Worm (Caenorhabditis elegans) whole organism, early embryonic: Measurements from ENCODE around the gene srlf-21.
"Not testable (repeated sequence)": the region's sequence is repeated elsewhere in the genome, so short reads cannot be mapped to it uniquely, and the experiment has no call there.

ENCODE experiments used
- B0310.2 ChIP-seq: sonication (generic microtip); optimal IDR thresholded peaks from 2 replicates; lab custom pipeline; 2016; ENCODE audit warnings: mild to moderate bottlenecking, missing genetic modification characterization, missing compliant biosample characterization
- F13C5.2 ChIP-seq: sonication (generic microtip); optimal IDR thresholded peaks from 2 replicates; lab custom pipeline; 2017; ENCODE audit warnings: mild to moderate bottlenecking, missing genetic modification characterization, inconsistent platforms, missing compliant biosample characterization
- aly-1 ChIP-seq: sonication (generic microtip); optimal IDR thresholded peaks from 2 replicates; lab custom pipeline; 2016; ENCODE audit warnings: missing genetic modification characterization, missing compliant biosample characterization
- ama-1 ChIP-seq: fragments of 150-350 bp; optimal IDR thresholded peaks from 2 replicates; lab custom pipeline; 2014
- ceh-13 ChIP-seq: fragments of 200-800 bp; sonication (Bioruptor generic); optimal IDR thresholded peaks from 2 replicates; lab custom pipeline; 2018; ENCODE audit warnings: mild to moderate bottlenecking, missing genetic modification characterization, missing compliant biosample characterization
- ceh-36 ChIP-seq: sonication (generic microtip); optimal IDR thresholded peaks from 2 replicates; lab custom pipeline; 2016; ENCODE audit warnings: missing genetic modification characterization, inconsistent platforms, missing compliant biosample characterization
- ets-7 ChIP-seq: sonication (generic microtip); optimal IDR thresholded peaks from 2 replicates; lab custom pipeline; 2016; ENCODE audit warnings: missing genotype, missing genetic modification characterization, missing compliant biosample characterization
- flt-1 ChIP-seq: fragments of 200-800 bp; sonication (Bioruptor generic); IDR thresholded peaks from 2 replicates; pipeline ENCODE4 v1.3.6; 2022; ENCODE audit warnings: missing genetic modification characterization, missing compliant biosample characterization
- hmbx-1 ChIP-seq: sonication (generic microtip); optimal IDR thresholded peaks from 2 replicates; lab custom pipeline; 2016; ENCODE audit warnings: mild to moderate bottlenecking, missing genetic modification characterization, missing compliant biosample characterization
- hmg-4 ChIP-seq: fragments of 200-800 bp; sonication (Bioruptor generic); optimal IDR thresholded peaks from 2 replicates; lab custom pipeline; 2018; ENCODE audit warnings: mild to moderate bottlenecking, missing genetic modification characterization, missing compliant biosample characterization
- hnd-1 ChIP-seq: sonication (generic microtip); optimal IDR thresholded peaks from 2 replicates; lab custom pipeline; 2016; ENCODE audit warnings: missing genetic modification characterization, missing compliant biosample characterization
- pes-1 ChIP-seq: fragments of 200-800 bp; sonication (Bioruptor generic); IDR thresholded peaks from 2 replicates; pipeline ENCODE4 v1.3.6; 2022; ENCODE audit warnings: missing genetic modification reagents, missing genetic modification characterization, missing compliant biosample characterization
- scrt-1 ChIP-seq: fragments of 200-800 bp; sonication (Bioruptor generic); IDR thresholded peaks from 2 replicates; pipeline ENCODE4 v1.3.6; 2022; ENCODE audit warnings: missing genetic modification characterization, missing compliant biosample characterization
- sea-1 ChIP-seq: fragments of 200-800 bp; sonication (Bioruptor generic); conservative IDR thresholded peaks from 2 replicates; pipeline ENCODE4 v1.3.6; 2022; ENCODE audit warnings: missing genetic modification characterization, missing compliant biosample characterization
- tbx-11 ChIP-seq: fragments of 200-800 bp; sonication (Bioruptor generic); IDR thresholded peaks from 2 replicates; pipeline ENCODE4 v1.3.6; 2022; ENCODE audit warnings: missing genetic modification characterization, missing compliant biosample characterization
- tbx-37 ChIP-seq: fragments of 200-800 bp; sonication (Bioruptor generic); conservative IDR thresholded peaks from 2 replicates; pipeline ENCODE4 v1.3.6; 2022; ENCODE audit warnings: missing genetic modification reagents, missing genetic modification characterization, missing compliant biosample characterization
- tra-4 ChIP-seq: sonication (generic microtip); optimal IDR thresholded peaks from 2 replicates; lab custom pipeline; 2017; ENCODE audit warnings: missing genetic modification characterization, missing compliant biosample characterization

The srlf-21 gene

ce11 chrV:849512-849911 lies 40.8 kb downstream of the srlf-21 start, which contains the start of gene srbc-12:
Gene srbc-12 (plus strand): TSS chrV:849812.
- no peak for TF ChIP-seq aly-1 (tag; lab: Kevin White, UChicago)
- TF ChIP-seq hmbx-1: no peak
- TF ChIP-seq F13C5.2 (tag; lab: Kevin White, UChicago): no peak
- no peak for TF ChIP-seq scrt-1 (GFP tag; lab: Robert Waterston, UW)
- no peak for TF ChIP-seq pes-1
- TF ChIP-seq ama-1 (lab: Kevin White, UChicago): no peak
- no peak for TF ChIP-seq B0310.2 (tag; lab: Kevin White, UChicago)
- TF ChIP-seq ceh-13 (GFP tag; lab: Kevin White, UChicago): no peak
- TF ChIP-seq flt-1 (GFP tag; lab: Robert Waterston, UW): no peak
- no peak for TF ChIP-seq ets-7 (tag; lab: Kevin White, UChicago)
- TF ChIP-seq ceh-36: no peak
- TF ChIP-seq tbx-37 (GFP tag; lab: Robert Waterston, UW): no peak
- no peak for TF ChIP-seq hmg-4 (GFP tag; lab: Kevin White, UChicago)
- TF ChIP-seq sea-1: no peak
- no peak for TF ChIP-seq tbx-11 (GFP tag; lab: Robert Waterston, UW)
- TF ChIP-seq tra-4: no peak
- TF ChIP-seq hnd-1 (tag; lab: Kevin White, UChicago): no peak

DNA sequence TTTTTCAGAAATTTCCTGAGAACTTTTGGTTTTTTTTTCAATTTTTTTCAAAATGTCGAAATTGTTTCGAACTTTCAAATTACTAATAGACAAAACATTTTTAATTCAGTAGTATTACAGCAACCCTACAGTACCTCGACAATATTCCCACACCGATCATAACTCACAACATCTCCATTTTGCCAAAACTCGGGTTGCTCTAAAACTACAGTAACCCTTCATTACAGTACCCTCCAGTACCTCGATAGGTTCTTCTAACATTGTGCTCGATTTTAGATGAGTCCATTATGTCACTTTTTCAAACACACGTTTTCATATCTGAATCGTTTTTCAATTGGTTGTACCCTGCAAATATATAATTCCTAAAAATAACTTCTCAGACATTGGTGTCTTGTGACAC lies 41.3 kb downstream of the srlf-21 start:
- TF ChIP-seq ceh-36 (no peak), hnd-1 (tag; lab: Kevin White, UChicago) (no peak), sea-1 (no peak), tbx-37 (GFP tag; lab: Robert Waterston, UW) (no peak), ets-7 (tag; lab: Kevin White, UChicago) (no peak), tbx-11 (GFP tag; lab: Robert Waterston, UW) (no peak), B0310.2 (tag; lab: Kevin White, UChicago) (no peak), hmbx-1 (no peak), ceh-13 (GFP tag; lab: Kevin White, UChicago) (no peak), ama-1 (lab: Kevin White, UChicago) (no peak), pes-1 (no peak), flt-1 (GFP tag; lab: Robert Waterston, UW) (no peak), F13C5.2 (tag; lab: Kevin White, UChicago) (no peak), tra-4 (no peak), hmg-4 (GFP tag; lab: Kevin White, UChicago) (no peak), aly-1 (tag; lab: Kevin White, UChicago) (no peak)

- TF ChIP-seq sea-1: no peak
Observed at ce11 chrV:847521-847920, 42.8 kb downstream of the srlf-21 start, which contains the start of gene srbc-13. Gene srbc-13 (plus strand): TSS chrV:847821.

DNA sequence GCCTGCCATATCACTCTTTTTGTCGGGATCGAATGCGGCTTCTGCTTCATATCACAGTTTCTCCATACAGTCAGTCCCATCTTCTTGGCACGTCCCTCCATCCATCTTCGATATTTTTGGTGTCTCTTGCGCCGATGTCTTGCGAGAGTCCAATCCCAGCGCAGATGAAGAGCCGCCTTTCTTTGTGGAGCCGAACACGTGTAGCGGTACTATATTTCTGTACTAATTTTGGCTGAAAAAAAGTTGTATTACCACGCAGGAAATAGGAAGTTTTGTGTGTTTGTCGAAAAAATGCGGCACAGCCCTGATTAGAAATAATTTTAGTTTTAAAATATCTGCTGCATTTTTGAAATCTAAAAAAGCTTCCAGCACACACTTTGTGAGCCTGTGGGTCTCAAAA lies 47.2 kb downstream of the srlf-21 start, which contains the start of gene K09C6.8:
K09C6.8 (minus strand) TSS at position 101 of the 400 bp plus-strand sequence.
- not testable (repeated sequence) for TF ChIP-seq F13C5.2 (tag; lab: Kevin White, UChicago); flt-1 (GFP tag; lab: Robert Waterston, UW); aly-1 (tag; lab: Kevin White, UChicago)

- no peak for TF ChIP-seq B0310.2 (tag; lab: Kevin White, UChicago)
- TF ChIP-seq ceh-13 (GFP tag; lab: Kevin White, UChicago): no peak
- no peak for TF ChIP-seq aly-1 (tag; lab: Kevin White, UChicago)
- no peak for TF ChIP-seq F13C5.2 (tag; lab: Kevin White, UChicago)
- TF ChIP-seq hnd-1 (tag; lab: Kevin White, UChicago): no peak
- TF ChIP-seq hmg-4 (GFP tag; lab: Kevin White, UChicago): no peak
- TF ChIP-seq flt-1 (GFP tag; lab: Robert Waterston, UW): no peak
- peak; percentile 47; the same call in 1 of the 2 replicates for TF ChIP-seq pes-1
Observed at ce11 chrV:842611-843010, 47.7 kb downstream of the srlf-21 start.
